Fruit fly (Drosophila melanogaster): Measurements from ENCODE around the gene ATPsynE.

Gene ATPsynE

dm6 chr3R:14369481-14370198, 42.9 kb downstream of the ATPsynE start (continued):
- TF ChIP-seq Ssrp (tag; optimal IDR thresholded peaks at IDR 0.05), result no peak
- TF ChIP-seq CG7357 (GFP tag; IDR thresholded peaks at IDR 0.05), result no peak
- no peak for TF ChIP-seq CG11723 (GFP tag; optimal IDR thresholded peaks at IDR 0.05)
- no peak for TF ChIP-seq usp (GFP tag; optimal IDR thresholded peaks at IDR 0.05)
- TF ChIP-seq crol (GFP tag; IDR thresholded peaks at IDR 0.05), result no peak
- no peak for TF ChIP-seq CG10654 (GFP tag; optimal IDR thresholded peaks at IDR 0.05)
- no peak for TF ChIP-seq CHES-1-like (GFP tag; optimal IDR thresholded peaks at IDR 0.05)
- TF ChIP-seq lola (GFP tag; optimal IDR thresholded peaks at IDR 0.05), result no peak
- no peak for TF ChIP-seq CG11696 (GFP tag; IDR thresholded peaks at IDR 0.05)
- no peak for TF ChIP-seq CG31388 (GFP tag; optimal IDR thresholded peaks at IDR 0.05)
- no peak for TF ChIP-seq CG14014 (GFP tag; IDR thresholded peaks at IDR 0.05)
- TF ChIP-seq NK7.1 (GFP tag; optimal IDR thresholded peaks at IDR 0.05), result peak; percentile 8
- TF ChIP-seq CG17612 (GFP tag; IDR thresholded peaks at IDR 0.05), result no peak
- no peak for TF ChIP-seq Hmx (GFP tag; optimal IDR thresholded peaks at IDR 0.05)
- no peak for TF ChIP-seq CG17568 (GFP tag; optimal IDR thresholded peaks at IDR 0.05)
- no peak for TF ChIP-seq Stat92E (GFP tag; optimal IDR thresholded peaks at IDR 0.05)
- no peak for TF ChIP-seq HLHmδ (GFP tag; optimal IDR thresholded peaks at IDR 0.05)
- TF ChIP-seq bcd (GFP tag; optimal IDR thresholded peaks at IDR 0.05), result no peak
- TF ChIP-seq phol (tag; optimal IDR thresholded peaks at IDR 0.05), result no peak
- no peak for TF ChIP-seq hkb (optimal IDR thresholded peaks at IDR 0.05)
- no peak for TF ChIP-seq hkb (GFP tag; IDR thresholded peaks at IDR 0.05)
- no peak for TF ChIP-seq cato (GFP tag; optimal IDR thresholded peaks at IDR 0.05; ENCODE audit: borderline replicate concordance)
- no peak for TF ChIP-seq CG30020 (tag; optimal IDR thresholded peaks at IDR 0.05)
- peak; percentile 18 for TF ChIP-seq HmgZ (tag; optimal IDR thresholded peaks at IDR 0.05)
- TF ChIP-seq CG6175 (GFP tag; IDR thresholded peaks at IDR 0.05), result peak; percentile 81
- TF ChIP-seq CG10543 (GFP tag; optimal IDR thresholded peaks at IDR 0.05), result peak; percentile 3
- no peak for TF ChIP-seq oc (tag; optimal IDR thresholded peaks at IDR 0.05)
- TF ChIP-seq CG11695 (GFP tag; IDR thresholded peaks at IDR 0.05), result no peak
- TF ChIP-seq Dbx (GFP tag; IDR thresholded peaks at IDR 0.05), result peak; percentile 59; the same call in 2 of the 3 replicates
- no peak for TF ChIP-seq nau (GFP tag; optimal IDR thresholded peaks at IDR 0.05)
- no peak for TF ChIP-seq dati (GFP tag; IDR thresholded peaks at IDR 0.05)
- no peak for TF ChIP-seq pb (GFP tag; optimal IDR thresholded peaks at IDR 0.05)
- TF ChIP-seq prd (optimal IDR thresholded peaks at IDR 0.05), result no peak
- no peak; the same call in 2 of the 3 replicates for TF ChIP-seq prd (GFP tag; IDR thresholded peaks at IDR 0.05)
- peak; percentile 22 for TF ChIP-seq HHEX (GFP tag; optimal IDR thresholded peaks at IDR 0.05)
- no peak for TF ChIP-seq slou (GFP tag; optimal IDR thresholded peaks at IDR 0.05)
- TF ChIP-seq pho (GFP tag; optimal IDR thresholded peaks at IDR 0.05), result peak; percentile 4
- no peak for TF ChIP-seq HLH54F (GFP tag; optimal IDR thresholded peaks at IDR 0.05)
- no peak for TF ChIP-seq Max (GFP tag; optimal IDR thresholded peaks at IDR 0.05)
- no peak for TF ChIP-seq CG1603 (tag; optimal IDR thresholded peaks at IDR 0.05)
- no peak for TF ChIP-seq CG10366 (GFP tag; IDR thresholded peaks at IDR 0.05)
- TF ChIP-seq CG8089 (GFP tag; optimal IDR thresholded peaks at IDR 0.05), result no peak
- peak; percentile 19 for TF ChIP-seq CG2120 (GFP tag; optimal IDR thresholded peaks at IDR 0.05)
- no peak for TF ChIP-seq chn (GFP tag; optimal IDR thresholded peaks at IDR 0.05)
- TF ChIP-seq HLH4C (GFP tag; IDR thresholded peaks at IDR 0.05; ENCODE audit: partially characterized antibody), result peak; percentile 45; the same call in 1 of the 3 replicates
- no peak for TF ChIP-seq CG7271 (tag; optimal IDR thresholded peaks at IDR 0.05)
- no peak for TF ChIP-seq fd3F (GFP tag; optimal IDR thresholded peaks at IDR 0.05)
- TF ChIP-seq stc (GFP tag; IDR thresholded peaks at IDR 0.05), result no peak
- no peak for TF ChIP-seq nmo (GFP tag; optimal IDR thresholded peaks at IDR 0.05)
- no peak for TF ChIP-seq CG4424 (GFP tag; optimal IDR thresholded peaks at IDR 0.05)
- TF ChIP-seq CG6272 (GFP tag; IDR thresholded peaks at IDR 0.05), result no peak
